Fruit fly (Drosophila melanogaster): Measurements from ENCODE around the gene Act88F.

Act88F gene

DNA sequence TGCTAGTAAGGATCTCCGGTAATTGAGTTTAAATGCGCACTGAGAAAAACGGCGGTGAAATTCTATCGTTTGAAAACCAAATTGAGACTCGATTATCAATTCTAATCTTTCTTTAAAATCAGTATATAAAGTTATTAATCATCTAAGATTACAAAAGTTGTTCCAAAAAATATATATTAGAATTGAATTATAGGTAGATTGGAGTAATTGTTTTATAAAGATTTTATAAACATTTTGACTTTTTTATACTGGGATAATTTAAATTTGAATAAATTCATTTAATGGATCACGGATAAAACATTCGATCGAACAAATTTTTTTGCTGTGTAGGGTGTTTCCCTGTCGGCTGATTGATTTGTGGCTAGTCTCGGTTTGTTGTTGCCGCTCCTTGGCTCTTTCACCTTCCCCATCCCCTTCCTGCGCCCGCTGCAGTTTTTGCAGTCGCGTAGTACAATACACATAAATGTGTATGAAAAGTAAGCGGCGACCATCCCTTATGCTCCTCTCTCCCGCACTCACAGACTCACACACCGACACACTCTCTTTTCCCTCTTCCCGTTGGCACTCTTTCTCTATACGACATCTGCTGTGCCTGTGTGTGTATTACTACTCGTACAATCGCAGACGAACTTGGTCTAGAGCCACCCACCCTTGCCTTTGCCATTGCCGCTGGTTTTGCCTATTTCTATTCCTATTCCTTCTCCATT lies 20.8 kb upstream of the Act88F start (continued):
- TF ChIP-seq tll (GFP tag; optimal IDR thresholded peaks at IDR 0.05) = peak in 1 of 2 experiments; percentile 50
- TF ChIP-seq Med (GFP tag) = peak; percentile 52
- TF ChIP-seq hkb (optimal IDR thresholded peaks at IDR 0.05) = no peak
- no peak for TF ChIP-seq hkb (GFP tag; IDR thresholded peaks at IDR 0.05)
- TF ChIP-seq Mrtf (GFP tag; IDR thresholded peaks at IDR 0.05) = no peak
- TF ChIP-seq CG7786 (GFP tag; optimal IDR thresholded peaks at IDR 0.05) = no peak
- TF ChIP-seq pzg (GFP tag; optimal IDR thresholded peaks at IDR 0.05) = no peak
- TF ChIP-seq CG12744 (GFP tag; optimal IDR thresholded peaks at IDR 0.05) = peak; percentile 14
- no peak for TF ChIP-seq Drgx (GFP tag; IDR thresholded peaks at IDR 0.05)
- TF ChIP-seq CG7987 (GFP tag; optimal IDR thresholded peaks at IDR 0.05) = no peak
- no peak for TF ChIP-seq Dp (GFP tag; optimal IDR thresholded peaks at IDR 0.05)
- TF ChIP-seq CG31441 (GFP tag; IDR thresholded peaks at IDR 0.05) = peak; percentile 91
- peak; percentile 85 for TF ChIP-seq CG7839 (tag; optimal IDR thresholded peaks at IDR 0.05)
- TF ChIP-seq ara (GFP tag; IDR thresholded peaks at IDR 0.05) = no peak; the same call in 1 of the 2 replicates
- TF ChIP-seq tap (tag; optimal IDR thresholded peaks at IDR 0.05) = peak; percentile 21
- peak; percentile 25 for TF ChIP-seq CG3163 (GFP tag; optimal IDR thresholded peaks at IDR 0.05)
- peak; percentile 77 for TF ChIP-seq Sox102F (GFP tag; optimal IDR thresholded peaks at IDR 0.05)
- TF ChIP-seq CG8089 (GFP tag; optimal IDR thresholded peaks at IDR 0.05) = no peak
- no peak for TF ChIP-seq hbn (GFP tag; IDR thresholded peaks at IDR 0.05; ENCODE audit: partially characterized antibody)
- TF ChIP-seq chinmo (GFP tag; IDR thresholded peaks at IDR 0.05; ENCODE audit: partially characterized antibody) = peak; percentile 75; the same call in 3 of the 4 replicates
- TF ChIP-seq psq (GFP tag; optimal IDR thresholded peaks at IDR 0.05) = peak; percentile 25
- no peak for TF ChIP-seq B-H2 (GFP tag; optimal IDR thresholded peaks at IDR 0.05)
- TF ChIP-seq Pdp1 (GFP tag; optimal IDR thresholded peaks at IDR 0.05) = peak in 1 of 2 experiments; percentile 42
- TF ChIP-seq CG10147 (GFP tag; optimal IDR thresholded peaks at IDR 0.05) = peak; percentile 48
- TF ChIP-seq Sry-δ (GFP tag; optimal IDR thresholded peaks at IDR 0.05) = no peak
- peak; percentile 25 for TF ChIP-seq Hmx (GFP tag; optimal IDR thresholded peaks at IDR 0.05)
- TF ChIP-seq unc-4 (GFP tag; IDR thresholded peaks at IDR 0.05; ENCODE audit: partially characterized antibody) = no peak
- TF ChIP-seq croc (GFP tag; conservative IDR thresholded peaks at IDR 0.05) = peak; percentile 60; the same call in 2 of the 3 replicates
- peak; percentile 93 for TF ChIP-seq CG15696 (tag; optimal IDR thresholded peaks at IDR 0.05)
- TF ChIP-seq CG1602 (GFP tag; optimal IDR thresholded peaks at IDR 0.05) = peak; percentile 73
- no peak for TF ChIP-seq CG4707 (GFP tag; optimal IDR thresholded peaks at IDR 0.05)
- no peak for TF ChIP-seq CG14860 (GFP tag; IDR thresholded peaks at IDR 0.05; ENCODE audit: partially characterized antibody)
- no peak for TF ChIP-seq Dfd (GFP tag; optimal IDR thresholded peaks at IDR 0.05)
- no peak for TF ChIP-seq CG7357 (GFP tag; IDR thresholded peaks at IDR 0.05)
- TF ChIP-seq pum (GFP tag; optimal IDR thresholded peaks at IDR 0.05) = no peak
- no peak for TF ChIP-seq al (GFP tag; IDR thresholded peaks at IDR 0.05)
- TF ChIP-seq CG9215 (GFP tag; IDR thresholded peaks at IDR 0.05) = peak; percentile 40
- no peak for TF ChIP-seq HLHmδ (GFP tag; optimal IDR thresholded peaks at IDR 0.05)
- TF ChIP-seq pb (GFP tag; optimal IDR thresholded peaks at IDR 0.05) = no peak
- peak; percentile 70 for TF ChIP-seq Usf (GFP tag; optimal IDR thresholded peaks at IDR 0.05)
- peak; percentile 25; the same call in 1 of the 3 replicates for TF ChIP-seq ci (GFP tag; IDR thresholded peaks at IDR 0.05)
- no peak for TF ChIP-seq wor (GFP tag; IDR thresholded peaks at IDR 0.05)
- TF ChIP-seq ham (GFP tag; IDR thresholded peaks at IDR 0.05) = no peak
- peak; percentile 13 for TF ChIP-seq ewg (GFP tag; optimal IDR thresholded peaks at IDR 0.05)
- TF ChIP-seq Neu2 (GFP tag; optimal IDR thresholded peaks at IDR 0.05; ENCODE audit: borderline replicate concordance) = no peak
- peak; percentile 45 for TF ChIP-seq ind (GFP tag; optimal IDR thresholded peaks at IDR 0.05)
- TF ChIP-seq Hsf (GFP tag; optimal IDR thresholded peaks at IDR 0.05) = peak; percentile 48
- no peak for TF ChIP-seq CG11456 (GFP tag; IDR thresholded peaks at IDR 0.05)
- peak; percentile 79 for TF ChIP-seq Oli (tag; optimal IDR thresholded peaks at IDR 0.05)
- TF ChIP-seq trem (tag; optimal IDR thresholded peaks at IDR 0.05) = peak; percentile 49

All from whole organism, embryonic.